Worm (Caenorhabditis elegans) whole organism, L4 larva: ENCODE results near the gene ZK643.5.

Experiments
- F10B5.3 ChIP-seq: sonication (generic microtip); optimal IDR thresholded peaks from 2 replicates; lab custom pipeline; 2016; ENCODE audit warnings: mild to moderate bottlenecking, missing genetic modification characterization, missing compliant biosample characterization
- F26F4.8 ChIP-seq: fragments of 200-800 bp; sonication (Bioruptor generic); conservative IDR thresholded peaks from 2 replicates; pipeline ENCODE4 v1.3.6; 2022; ENCODE audit warnings: missing genetic modification characterization, missing compliant biosample characterization
- F44E2.7 ChIP-seq: fragments of 200-800 bp; sonication (Bioruptor generic); IDR thresholded peaks from 2 replicates; pipeline ENCODE4 v2.1.2; 2022; ENCODE audit warnings: missing genetic modification characterization, missing compliant biosample characterization
- ZK546.5 ChIP-seq, 2 experiments: sonication (generic microtip); optimal IDR thresholded peaks; 2 replicates each; lab custom pipeline; 2017; ENCODE audit warnings: missing biosample characterization in 2 of 2, missing genetic modification characterization in 2 of 2
- aha-1 ChIP-seq: fragments of 150-350 bp; peaks from one replicate; lab custom pipeline; 2014; ENCODE audit warnings: missing biosample characterization, missing genetic modification characterization
- ama-1 ChIP-seq: fragments of 150-350 bp; optimal IDR thresholded peaks from 2 replicates; lab custom pipeline; 2014; ENCODE audit warnings: inconsistent platforms, mixed read lengths
- arid-1 ChIP-seq: fragments of 200-800 bp; sonication (Bioruptor generic); conservative IDR thresholded peaks from 2 replicates; pipeline ENCODE4 v1.3.6; 2022; ENCODE audit warnings: missing genetic modification reagents, missing genetic modification characterization, missing compliant biosample characterization
- attf-4 ChIP-seq: sonication (generic microtip); optimal IDR thresholded peaks from 3 replicates; lab custom pipeline; 2017; ENCODE audit warnings: missing biosample characterization, missing genetic modification characterization
- ceh-32 ChIP-seq: sonication (generic microtip); optimal IDR thresholded peaks from 2 replicates; lab custom pipeline; 2016; ENCODE audit warnings: mild to moderate bottlenecking, missing genetic modification characterization, missing compliant biosample characterization; ENCODE audit not compliant: poor library complexity
- ceh-62 ChIP-seq: sonication (generic microtip); optimal IDR thresholded peaks from 2 replicates; lab custom pipeline; 2017; ENCODE audit warnings: missing biosample characterization, missing genetic modification characterization
- cey-2 ChIP-seq: sonication (generic microtip); optimal IDR thresholded peaks from 3 replicates; lab custom pipeline; 2017; ENCODE audit warnings: missing genetic modification characterization, mild to moderate bottlenecking, missing compliant biosample characterization, antibody characterized with exemption, borderline replicate concordance; ENCODE audit not compliant: insufficient read depth
- ctbp-1 ChIP-seq: fragments of 200-800 bp; sonication (Bioruptor generic); IDR thresholded peaks from 2 replicates; pipeline ENCODE4 v1.3.6; 2022; ENCODE audit warnings: missing genetic modification reagents, missing genetic modification characterization, missing compliant biosample characterization
- daf-12 ChIP-seq: fragments of 150-350 bp; optimal IDR thresholded peaks from 2 replicates; lab custom pipeline; 2014; ENCODE audit warnings: missing biosample characterization, missing genetic modification reagents, missing genetic modification characterization
- daf-16 ChIP-seq, 3 experiments: sonication (generic microtip); optimal IDR thresholded peaks; 2 replicates each; lab custom pipeline; 2016 to 2017; ENCODE audit warnings: missing genetic modification characterization in 3 of 3, missing genetic modification reagents in 3 of 3, mild to moderate bottlenecking in 2 of 3, missing compliant biosample characterization in 2 of 3, missing biosample characterization in 1 of 3, moderate library complexity in 1 of 3
- daf-19 ChIP-seq: fragments of 200-800 bp; sonication (Bioruptor generic); conservative IDR thresholded peaks from 2 replicates; pipeline ENCODE4 v1.3.6; 2022; ENCODE audit warnings: missing genetic modification characterization, missing compliant biosample characterization
- dmd-8 ChIP-seq: fragments of 200-800 bp; sonication (Bioruptor generic); IDR thresholded peaks from 2 replicates; pipeline ENCODE4 v1.3.6; 2022; ENCODE audit warnings: missing genetic modification characterization, missing compliant biosample characterization
- dpl-1 ChIP-seq: fragments of 150-350 bp; optimal IDR thresholded peaks from 2 replicates; lab custom pipeline; 2014; ENCODE audit warnings: missing biosample characterization, missing genetic modification reagents, missing genetic modification characterization
- dve-1 ChIP-seq: sonication (generic microtip); optimal IDR thresholded peaks from 2 replicates; lab custom pipeline; 2017; ENCODE audit warnings: antibody characterized with exemption, mild to moderate bottlenecking, missing genetic modification characterization, missing compliant biosample characterization; ENCODE audit not compliant: insufficient read depth
- egl-27 ChIP-seq: sonication (generic microtip); optimal IDR thresholded peaks from 3 replicates; lab custom pipeline; 2017; ENCODE audit warnings: missing biosample characterization, missing genetic modification reagents, missing genetic modification characterization
- egl-43 ChIP-seq: fragments of 200-800 bp; sonication (Bioruptor generic); IDR thresholded peaks from 2 replicates; pipeline ENCODE4 v1.3.6; 2022; ENCODE audit warnings: missing genetic modification reagents, missing genetic modification characterization, missing compliant biosample characterization
- fkh-10 ChIP-seq: fragments of 150-350 bp; optimal IDR thresholded peaks from 2 replicates; lab custom pipeline; 2014; ENCODE audit warnings: missing biosample characterization, missing genetic modification reagents, missing genetic modification characterization
- hlh-30 ChIP-seq: sonication (generic microtip); optimal IDR thresholded peaks from 2 replicates; lab custom pipeline; 2017; ENCODE audit warnings: antibody characterized with exemption, mild to moderate bottlenecking, missing genetic modification characterization, missing compliant biosample characterization; ENCODE audit not compliant: insufficient read depth
- hmg-1.1 ChIP-seq: fragments of 200-800 bp; sonication (Bioruptor generic); IDR thresholded peaks from 2 replicates; pipeline ENCODE4 v1.3.6; 2022; ENCODE audit warnings: missing genetic modification reagents, missing genetic modification characterization, missing compliant biosample characterization
- jun-1 ChIP-seq: fragments of 150-350 bp; optimal IDR thresholded peaks from 2 replicates; lab custom pipeline; 2014; ENCODE audit warnings: missing biosample characterization, missing genetic modification reagents, missing genetic modification characterization
- lin-1 ChIP-seq: fragments of 200-800 bp; sonication (Bioruptor generic); IDR thresholded peaks from 2 replicates; pipeline ENCODE4 v1.3.6; 2022; ENCODE audit warnings: missing genetic modification reagents, missing genetic modification characterization, missing compliant biosample characterization
- lin-38 ChIP-seq: fragments of 200-800 bp; sonication (Bioruptor generic); IDR thresholded peaks from 2 replicates; pipeline ENCODE4 v1.3.6; 2022; ENCODE audit warnings: missing genetic modification reagents, missing genetic modification characterization, missing compliant biosample characterization
- lir-3 ChIP-seq: sonication (generic microtip); optimal IDR thresholded peaks from 2 replicates; lab custom pipeline; 2016; ENCODE audit warnings: mild to moderate bottlenecking, missing genetic modification characterization, missing compliant biosample characterization
- madf-9 ChIP-seq: fragments of 200-800 bp; sonication (Bioruptor generic); conservative IDR thresholded peaks from 2 replicates; pipeline ENCODE4 v1.3.6; 2022; ENCODE audit warnings: missing genetic modification reagents, missing genetic modification characterization, missing compliant biosample characterization
- mdl-1 ChIP-seq, 2 experiments: fragments of 150-350 bp in 1 of 2; sonication (generic microtip) in 1 of 2; optimal IDR thresholded peaks; 2 replicates each; lab custom pipeline; 2014 to 2017; ENCODE audit warnings: missing biosample characterization in 2 of 2, missing genetic modification characterization in 2 of 2
- mxl-2 ChIP-seq: fragments of 200-800 bp; sonication (Bioruptor generic); conservative IDR thresholded peaks from 2 replicates; pipeline ENCODE4 v1.3.6; 2022; ENCODE audit warnings: missing genetic modification reagents, missing genetic modification characterization, missing compliant biosample characterization
- nhr-10 ChIP-seq: fragments of 150-350 bp; optimal IDR thresholded peaks from 2 replicates; lab custom pipeline; 2014; ENCODE audit warnings: missing biosample characterization, missing genetic modification characterization
- nhr-11 ChIP-seq: fragments of 150-350 bp; optimal IDR thresholded peaks from 2 replicates; lab custom pipeline; 2014; ENCODE audit warnings: missing biosample characterization, missing genetic modification characterization
- nhr-28 ChIP-seq: fragments of 150-350 bp; optimal IDR thresholded peaks from 2 replicates; lab custom pipeline; 2014; ENCODE audit warnings: missing biosample characterization, missing genetic modification characterization
- nhr-41 ChIP-seq: fragments of 200-800 bp; sonication (Bioruptor generic); IDR thresholded peaks from 2 replicates; pipeline ENCODE4 v1.3.6; 2022; ENCODE audit warnings: missing genetic modification reagents, missing genetic modification characterization, missing compliant biosample characterization
- nhr-42 ChIP-seq: fragments of 200-800 bp; sonication (Bioruptor generic); IDR thresholded peaks from 2 replicates; pipeline ENCODE4 v1.3.6; 2022; ENCODE audit warnings: missing genetic modification characterization, missing compliant biosample characterization
- nhr-6 ChIP-seq: fragments of 150-350 bp; optimal IDR thresholded peaks from 2 replicates; lab custom pipeline; 2014; ENCODE audit warnings: missing biosample characterization, missing genetic modification characterization
- pha-4 ChIP-seq, 2 experiments: fragments of 150-350 bp in 1 of 2; fragments of 200-800 bp in 1 of 2; sonication (Bioruptor generic) in 1 of 2; IDR thresholded peaks in 1 of 2; optimal IDR thresholded peaks in 1 of 2; 2 replicates each; pipeline versions ENCODE4 v1.3.6 to Lab custom; 2014 to 2022; ENCODE audit warnings: missing genetic modification characterization in 2 of 2, missing genetic modification reagents in 2 of 2, missing biosample characterization in 1 of 2, missing compliant biosample characterization in 1 of 2
- saeg-2 ChIP-seq: fragments of 200-800 bp; sonication (Bioruptor generic); IDR thresholded peaks from 2 replicates; pipeline ENCODE4 v1.3.6; 2022; ENCODE audit warnings: missing genetic modification reagents, missing genetic modification characterization, missing compliant biosample characterization
- set-16 ChIP-seq: fragments of 200-800 bp; sonication (Bioruptor generic); IDR thresholded peaks from 2 replicates; pipeline ENCODE4 v1.3.6; 2022; ENCODE audit warnings: missing genetic modification reagents, missing genetic modification characterization, missing compliant biosample characterization
- skn-1 ChIP-seq: fragments of 150-350 bp; optimal IDR thresholded peaks from 2 replicates; lab custom pipeline; 2014; ENCODE audit warnings: missing biosample characterization, missing genetic modification characterization
- snpc-1.2 ChIP-seq: fragments of 200-800 bp; sonication (Bioruptor generic); IDR thresholded peaks from 2 replicates; pipeline ENCODE4 v1.3.6; 2022; ENCODE audit warnings: missing genetic modification reagents, missing genetic modification characterization, missing compliant biosample characterization
- snpc-4 ChIP-seq: fragments of 150-350 bp; optimal IDR thresholded peaks from 2 replicates; lab custom pipeline; 2014; ENCODE audit warnings: missing biosample characterization, missing genetic modification characterization
- spr-1 ChIP-seq: sonication (generic microtip); optimal IDR thresholded peaks from 2 replicates; lab custom pipeline; 2016; ENCODE audit warnings: mild to moderate bottlenecking, missing genetic modification characterization, missing compliant biosample characterization
- spr-3 ChIP-seq: fragments of 200-800 bp; sonication (Bioruptor generic); optimal IDR thresholded peaks from 2 replicates; lab custom pipeline; 2018; ENCODE audit warnings: mild to moderate bottlenecking, missing genetic modification characterization, missing compliant biosample characterization
- unc-39 ChIP-seq: sonication (generic microtip); optimal IDR thresholded peaks from 2 replicates; lab custom pipeline; 2017; ENCODE audit warnings: missing biosample characterization, missing genetic modification characterization
- vab-7 ChIP-seq: fragments of 200-800 bp; sonication (Bioruptor generic); IDR thresholded peaks from 2 replicates; pipeline ENCODE4 v1.3.6; 2022; ENCODE audit warnings: missing genetic modification reagents, missing genetic modification characterization, missing compliant biosample characterization
- zip-2 ChIP-seq: fragments of 150-350 bp; optimal IDR thresholded peaks from 2 replicates; lab custom pipeline; 2014; ENCODE audit warnings: missing biosample characterization, missing genetic modification characterization
- ztf-11 ChIP-seq: fragments of 150-350 bp; optimal IDR thresholded peaks from 2 replicates; lab custom pipeline; 2014; ENCODE audit warnings: missing biosample characterization, missing genetic modification characterization

Gene ZK643.5

ce11 chrIII:8910139-8910538, 45.9 kb downstream of the ZK643.5 start:
- TF ChIP-seq vab-7 (no peak), aha-1 (tag; lab: Kevin White, UChicago) (peak; percentile 95), nhr-11 (tag; lab: Kevin White, UChicago) (no peak)

ce11 chrIII:8904914-8905665, 50.9 kb downstream of the ZK643.5 start, which contains the start of gene unc-32:
unc-32 (plus strand) TSS chrIII:8905615.
- TF ChIP-seq pha-4 (GFP tag; IDR thresholded peaks at IDR 0.05; lab: Robert Waterston, UW) (no peak; the same call in 1 of the 2 replicates), pha-4 (tag; optimal IDR thresholded peaks at IDR 0.05; lab: Kevin White, UChicago) (no peak), F10B5.3 (tag; lab: Kevin White, UChicago) (no peak), snpc-1.2 (no peak), daf-12 (tag; lab: Kevin White, UChicago) (no peak), jun-1 (tag; lab: Kevin White, UChicago) (no peak), ceh-32 (tag; lab: Kevin White, UChicago) (no peak), nhr-42 (GFP tag; lab: Robert Waterston, UW) (no peak), unc-39 (tag; lab: Kevin White, UChicago) (no peak), attf-4 (tag; lab: Kevin White, UChicago) (no peak), mxl-2 (GFP tag; lab: Robert Waterston, UW) (no peak), nhr-6 (tag; lab: Kevin White, UChicago) (no peak), nhr-28 (tag; lab: Kevin White, UChicago) (no peak), cey-2 (tag; lab: Kevin White, UChicago) (no peak), lir-3 (tag; lab: Kevin White, UChicago) (no peak), lin-1 (no peak), ceh-62 (tag; lab: Kevin White, UChicago) (no peak), zip-2 (tag; lab: Kevin White, UChicago) (no peak), dve-1 (tag; lab: Kevin White, UChicago) (peak; percentile 41), F44E2.7 (GFP tag; lab: Robert Waterston, UW) (no peak), saeg-2 (no peak), snpc-4 (tag; lab: Kevin White, UChicago) (no peak), lin-38 (GFP tag; lab: Robert Waterston, UW) (peak; percentile 36), mdl-1 (tag; optimal IDR thresholded peaks at IDR 0.05; lab: Kevin White, UChicago) (peak in 1 of 2 experiments; percentile 74), ztf-11 (no peak), daf-16 (GFP tag; optimal IDR thresholded peaks at IDR 0.05; lab: Kevin White, UChicago) (no peak), daf-16 (tag; optimal IDR thresholded peaks at IDR 0.05; lab: Kevin White, UChicago) (peak; percentile 21), egl-43 (no peak), madf-9 (no peak), egl-27 (tag; lab: Kevin White, UChicago) (no peak), daf-19 (GFP tag; lab: Robert Waterston, UW) (no peak), skn-1 (tag; lab: Kevin White, UChicago) (no peak), dmd-8 (no peak), F26F4.8 (GFP tag; lab: Robert Waterston, UW) (no peak), fkh-10 (GFP tag; lab: Kevin White, UChicago) (peak; percentile 54), spr-1 (tag; lab: Kevin White, UChicago) (no peak), ctbp-1 (GFP tag; lab: Robert Waterston, UW) (peak; percentile 53; the same call in 1 of the 2 replicates), hmg-1.1 (GFP tag; lab: Robert Waterston, UW) (peak; percentile 46; the same call in 1 of the 2 replicates), nhr-41 (no peak), dpl-1 (GFP tag; lab: Kevin White, UChicago) (peak; percentile 46), hlh-30 (tag; lab: Kevin White, UChicago) (peak; percentile 71), ama-1 (lab: Kevin White, UChicago) (no peak), spr-3 (GFP tag; lab: Kevin White, UChicago) (no peak), nhr-10 (tag; lab: Kevin White, UChicago) (no peak), set-16 (GFP tag; lab: Robert Waterston, UW) (0 out of 2 replicates have a peak, but pooled peaks have one; percentile 5), arid-1 (no peak), ZK546.5 (tag; optimal IDR thresholded peaks at IDR 0.05; lab: Kevin White, UChicago) (no peak)
